Fruit fly (Drosophila melanogaster): Measurements from ENCODE around the gene mib1.

dm6 chr3L:16056101-16056891, 44.7 kb upstream of the mib1 start:
- TF ChIP-seq fd96Ca (GFP tag; IDR thresholded peaks at IDR 0.05) (no peak), Snoo (tag; optimal IDR thresholded peaks at IDR 0.05) (no peak)

Measured in whole organism, pupa.